Worm (Caenorhabditis elegans) whole organism, young adult: ENCODE data around the gene F38A1.9.

Experiments used
- F33H1.4 ChIP-seq: fragments of 200-800 bp; sonication (Bioruptor generic); IDR thresholded peaks from 2 replicates; pipeline ENCODE4 v1.3.6; 2022; ENCODE audit warnings: missing genetic modification reagents, missing genetic modification characterization, missing compliant biosample characterization
- F55B11.4 ChIP-seq: sonication (generic microtip); optimal IDR thresholded peaks from 2 replicates; lab custom pipeline; 2016; ENCODE audit warnings: missing compliant biosample characterization, missing genetic modification characterization, borderline replicate concordance; ENCODE audit not compliant: insufficient read depth
- Y53G8AR.9 ChIP-seq: fragments of 200-800 bp; sonication (Bioruptor generic); conservative IDR thresholded peaks from 2 replicates; pipeline ENCODE4 v1.3.6; 2022; ENCODE audit warnings: missing genetic modification reagents, missing genetic modification characterization, missing compliant biosample characterization
- nhr-179 ChIP-seq: sonication (generic microtip); optimal IDR thresholded peaks from 2 replicates; lab custom pipeline; 2016; ENCODE audit warnings: mild to moderate bottlenecking, missing genetic modification characterization, missing compliant biosample characterization
- repo-1 ChIP-seq: sonication (generic microtip); optimal IDR thresholded peaks from 2 replicates; lab custom pipeline; 2017; ENCODE audit warnings: mild to moderate bottlenecking, missing genetic modification characterization, missing compliant biosample characterization
- sdz-38 ChIP-seq: sonication (generic microtip); optimal IDR thresholded peaks from 2 replicates; lab custom pipeline; 2016; ENCODE audit warnings: missing genotype, missing genetic modification characterization, missing compliant biosample characterization
- sea-2 ChIP-seq: fragments of 200-800 bp; sonication (Bioruptor generic); IDR thresholded peaks from 2 replicates; pipeline ENCODE4 v1.3.6; 2022; ENCODE audit warnings: missing genetic modification characterization, missing compliant biosample characterization
- tlf-1 ChIP-seq: fragments of 200-800 bp; sonication (Bioruptor generic); optimal IDR thresholded peaks from 2 replicates; lab custom pipeline; 2018; ENCODE audit warnings: mild to moderate bottlenecking, missing genetic modification characterization, missing compliant biosample characterization
- unc-62 ChIP-seq: fragments of 150-350 bp; optimal IDR thresholded peaks from 2 replicates; lab custom pipeline; 2014; ENCODE audit warnings: missing biosample characterization, missing genetic modification reagents, missing genetic modification characterization

DNA sequence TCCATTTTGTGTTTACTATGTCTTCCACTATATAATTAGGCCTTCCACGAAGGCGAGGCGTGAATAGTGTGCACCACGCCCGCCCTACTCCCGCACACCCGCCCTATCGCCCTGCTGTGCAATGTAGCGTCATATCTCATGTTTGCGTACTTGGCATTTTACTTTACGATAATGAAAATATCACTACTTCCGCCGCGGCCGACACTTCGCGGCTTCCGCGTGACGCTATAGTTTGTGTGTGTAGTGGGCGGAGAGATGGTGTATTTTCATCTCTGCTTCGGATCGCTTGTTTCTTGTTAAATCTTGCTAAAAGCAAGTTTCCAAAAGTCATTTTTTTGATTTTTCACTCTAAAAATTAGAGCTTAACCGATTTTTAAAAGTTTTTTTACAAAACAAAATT is 15.3 kb upstream of the F38A1.9 start:
- TF ChIP-seq Y53G8AR.9 (GFP tag; lab: Robert Waterston, UW): no peak
- no peak for TF ChIP-seq sea-2
- TF ChIP-seq repo-1 (tag; lab: Kevin White, UChicago): peak; percentile 19
- no peak for TF ChIP-seq tlf-1 (GFP tag; lab: Kevin White, UChicago)
- TF ChIP-seq nhr-179: no peak
- no peak for TF ChIP-seq sdz-38 (tag; lab: Kevin White, UChicago)
- TF ChIP-seq F33H1.4: peak; percentile 43
- TF ChIP-seq unc-62 (GFP tag; lab: Kevin White, UChicago): no peak
- TF ChIP-seq F55B11.4 (tag; lab: Kevin White, UChicago): no peak
